Fruit fly (Drosophila melanogaster) Kc167 (cell line): ENCODE measurements around the gene vap.

ENCODE experiments used
- Myc ChIP-seq: fragments of >200 bp; optimal IDR thresholded peaks from 2 replicates; lab custom pipeline; 2017; ENCODE audit warnings: missing external identifiers
- Sin3A ChIP-seq: fragments of >200 bp; optimal IDR thresholded peaks from 2 replicates; lab custom pipeline; 2018; ENCODE audit warnings: missing external identifiers
- h ChIP-seq: fragments of >200 bp; optimal IDR thresholded peaks from 3 replicates; lab custom pipeline; 2018; ENCODE audit warnings: missing external identifiers
- insv ChIP-seq: fragments of >200 bp; optimal IDR thresholded peaks from 3 replicates; lab custom pipeline; 2018; ENCODE audit warnings: missing external identifiers
- psq ChIP-seq: fragments of >200 bp; optimal IDR thresholded peaks from 2 replicates; lab custom pipeline; 2017; ENCODE audit warnings: missing external identifiers
- ttk ChIP-seq: sonication (Bioruptor generic); optimal IDR thresholded peaks from 2 replicates; lab custom pipeline; 2017; ENCODE audit warnings: missing external identifiers

dm6 chrX:15996831-15997230, 8.8 kb downstream of the vap start, which contains the start of gene CG8939:
- TF ChIP-seq insv (lab: Kevin White, UChicago) (no peak), Myc (lab: Kevin White, UChicago) (no peak), ttk (no peak), psq (no peak), h (lab: Kevin White, UChicago) (no peak), Sin3A (lab: Kevin White, UChicago) (no peak)
